Fruit fly (Drosophila melanogaster) whole organism, adult: ENCODE results near the gene CG13784.

Experiments used
- CG11617 ChIP-seq: fragments of 200-800 bp; sonication (Bioruptor generic); optimal IDR thresholded peaks from 2 replicates; lab custom pipeline; 2017; ENCODE audit warnings: mild to moderate bottlenecking, missing biosample characterization, missing genetic modification reagents, missing genetic modification characterization
- CG12768 ChIP-seq: fragments of 200-800 bp; sonication (Bioruptor generic); optimal IDR thresholded peaks from 2 replicates; lab custom pipeline; 2017; ENCODE audit warnings: missing biosample characterization, missing genetic modification characterization, mild to moderate bottlenecking, moderate library complexity, missing genetic modification reagents
- CG14711 ChIP-seq: fragments of 200-800 bp; sonication (Bioruptor generic); optimal IDR thresholded peaks from 2 replicates; lab custom pipeline; 2018; ENCODE audit warnings: missing biosample characterization, mild to moderate bottlenecking, missing genetic modification characterization, moderate library complexity
- CG1620 ChIP-seq: fragments of 200-800 bp; sonication (Bioruptor generic); optimal IDR thresholded peaks from 2 replicates; lab custom pipeline; 2016; ENCODE audit warnings: missing biosample characterization, missing genetic modification characterization
- CG33017 ChIP-seq: fragments of 200-800 bp; sonication (Bioruptor generic); optimal IDR thresholded peaks from 2 replicates; lab custom pipeline; 2018; ENCODE audit warnings: missing biosample characterization, mild to moderate bottlenecking, missing genetic modification characterization, moderate library complexity
- CG5204 ChIP-seq: fragments of 200-800 bp; sonication (Bioruptor generic); optimal IDR thresholded peaks from 2 replicates; lab custom pipeline; 2016; ENCODE audit warnings: missing biosample characterization, missing genetic modification characterization
- CG7045 ChIP-seq: fragments of 200-800 bp; sonication (Bioruptor generic); optimal IDR thresholded peaks from 2 replicates; lab custom pipeline; 2017; ENCODE audit warnings: missing biosample characterization, mild to moderate bottlenecking, missing genetic modification characterization
- CG7101 ChIP-seq: fragments of 200-800 bp; sonication (Bioruptor generic); optimal IDR thresholded peaks from 2 replicates; lab custom pipeline; 2018; ENCODE audit warnings: missing biosample characterization, mild to moderate bottlenecking, missing genetic modification characterization, moderate library complexity
- Clk ChIP-seq: fragments of 200-800 bp; sonication (Bioruptor generic); optimal IDR thresholded peaks from 2 replicates; lab custom pipeline; 2017; ENCODE audit warnings: missing biosample characterization, missing genetic modification characterization
- Crg-1 ChIP-seq: fragments of 200-800 bp; sonication (Bioruptor generic); optimal IDR thresholded peaks from 2 replicates; lab custom pipeline; 2016; ENCODE audit warnings: missing biosample characterization, missing genetic modification characterization
- Hr96 ChIP-seq: fragments of 200-800 bp; sonication (Bioruptor generic); optimal IDR thresholded peaks from 2 replicates; lab custom pipeline; 2016; ENCODE audit warnings: missing biosample characterization, missing genetic modification characterization
- Mnt ChIP-seq: fragments of 200-800 bp; sonication (Bioruptor generic); optimal IDR thresholded peaks from 2 replicates; lab custom pipeline; 2016; ENCODE audit warnings: missing biosample characterization, mild to moderate bottlenecking, missing genetic modification characterization
- bab1 ChIP-seq: fragments of 200-800 bp; sonication (Bioruptor generic); optimal IDR thresholded peaks from 3 replicates; lab custom pipeline; 2019; ENCODE audit warnings: missing biosample characterization, mild to moderate bottlenecking, missing genetic modification characterization, moderate library complexity
- cic ChIP-seq: fragments of 200-800 bp; sonication (Bioruptor generic); optimal IDR thresholded peaks from 2 replicates; lab custom pipeline; 2017; ENCODE audit warnings: missing biosample characterization, mild to moderate bottlenecking, missing genetic modification characterization, moderate library complexity
- cnc ChIP-seq, 2 experiments: fragments of >200 bp; optimal IDR thresholded peaks; 2 replicates each; lab custom pipeline; 2017
- kay ChIP-seq: fragments of 200-800 bp; sonication (Bioruptor generic); peaks from one replicate; lab custom pipeline; 2016; ENCODE audit warnings: missing biosample characterization, missing genetic modification characterization, borderline replicate concordance
- ovo ChIP-seq: fragments of 200-800 bp; sonication (Bioruptor generic); optimal IDR thresholded peaks from 2 replicates; lab custom pipeline; 2016; ENCODE audit warnings: missing biosample characterization, missing genetic modification characterization
- pad ChIP-seq: fragments of 200-800 bp; sonication (Bioruptor generic); optimal IDR thresholded peaks from 3 replicates; lab custom pipeline; 2017; ENCODE audit warnings: missing biosample characterization, missing genetic modification characterization, mild to moderate bottlenecking, moderate library complexity, missing genetic modification reagents
- tj ChIP-seq: fragments of 200-800 bp; sonication (Bioruptor generic); optimal IDR thresholded peaks from 3 replicates; lab custom pipeline; 2017; ENCODE audit warnings: missing biosample characterization, mild to moderate bottlenecking, missing genetic modification characterization, moderate library complexity
- toe ChIP-seq: fragments of 200-800 bp; sonication (Bioruptor generic); optimal IDR thresholded peaks from 2 replicates; lab custom pipeline; 2016; ENCODE audit warnings: missing biosample characterization, missing genetic modification characterization

CG13784 gene

dm6 chr2L:7260251-7260650 lies 40.4 kb upstream of the CG13784 start:
- TF ChIP-seq Hr96 (GFP tag; lab: Kevin White, UChicago): no peak
- TF ChIP-seq kay (GFP tag; lab: Kevin White, UChicago): peak; percentile 72

- TF ChIP-seq CG5204 (no peak), bab1 (no peak), CG7101 (tag; lab: Kevin White, UChicago) (no peak), ovo (GFP tag; lab: Kevin White, UChicago) (no peak), Clk (GFP tag; lab: Kevin White, UChicago) (no peak), tj (GFP tag; lab: Kevin White, UChicago) (no peak), toe (GFP tag; lab: Kevin White, UChicago) (no peak), kay (GFP tag; lab: Kevin White, UChicago) (no peak), CG11617 (GFP tag; lab: Kevin White, UChicago) (no peak), Crg-1 (GFP tag; lab: Kevin White, UChicago) (no peak), cic (GFP tag; lab: Kevin White, UChicago) (no peak), cnc (optimal IDR thresholded peaks at IDR 0.05; lab: Kevin White, UChicago) (no peak), Mnt (GFP tag; lab: Kevin White, UChicago) (no peak), CG1620 (GFP tag; lab: Kevin White, UChicago) (no peak), CG33017 (tag; lab: Kevin White, UChicago) (no peak), Hr96 (GFP tag; lab: Kevin White, UChicago) (no peak), pad (GFP tag; lab: Kevin White, UChicago) (no peak), CG14711 (tag; lab: Kevin White, UChicago) (no peak), CG7045 (GFP tag; lab: Kevin White, UChicago) (no peak), CG12768 (GFP tag; lab: Kevin White, UChicago) (no peak)
Measured at dm6 chr2L:7259500-7259899, 39.7 kb upstream of the CG13784 start.

- TF ChIP-seq Hr96 (GFP tag; lab: Kevin White, UChicago) (peak; percentile 20), CG1620 (GFP tag; lab: Kevin White, UChicago) (peak; percentile 18), CG5204 (no peak), CG11617 (GFP tag; lab: Kevin White, UChicago) (no peak), pad (GFP tag; lab: Kevin White, UChicago) (no peak)
Measured at dm6 chr2L:7258105-7258504, 38.3 kb upstream of the CG13784 start.

- TF ChIP-seq CG5204: no peak
- peak; percentile 28 for TF ChIP-seq kay (GFP tag; lab: Kevin White, UChicago)
Measured at dm6 chr2L:7257212-7257611, 37.4 kb upstream of the CG13784 start, which contains the start of gene CG31909. CG31909 (plus strand) TSS chr2L:7257512.

dm6 chr2L:7256144-7256543 lies 36.3 kb upstream of the CG13784 start:
- TF ChIP-seq CG14711 (tag; lab: Kevin White, UChicago): no peak
- TF ChIP-seq bab1: no peak
- TF ChIP-seq pad (GFP tag; lab: Kevin White, UChicago): no peak
- no peak for TF ChIP-seq kay (GFP tag; lab: Kevin White, UChicago)
- TF ChIP-seq CG7045 (GFP tag; lab: Kevin White, UChicago): no peak
- no peak for TF ChIP-seq Mnt (GFP tag; lab: Kevin White, UChicago)
- no peak for TF ChIP-seq cic (GFP tag; lab: Kevin White, UChicago)
- TF ChIP-seq CG11617 (GFP tag; lab: Kevin White, UChicago): no peak
- no peak for TF ChIP-seq CG5204
- TF ChIP-seq tj (GFP tag; lab: Kevin White, UChicago): no peak
- TF ChIP-seq CG1620 (GFP tag; lab: Kevin White, UChicago): no peak
- TF ChIP-seq Clk (GFP tag; lab: Kevin White, UChicago): no peak
- no peak for TF ChIP-seq Hr96 (GFP tag; lab: Kevin White, UChicago)
- TF ChIP-seq Crg-1 (GFP tag; lab: Kevin White, UChicago): no peak
- no peak for TF ChIP-seq CG33017 (tag; lab: Kevin White, UChicago)
- no peak for TF ChIP-seq toe (GFP tag; lab: Kevin White, UChicago)
- TF ChIP-seq cnc (optimal IDR thresholded peaks at IDR 0.05; lab: Kevin White, UChicago): no peak
- TF ChIP-seq CG7101 (tag; lab: Kevin White, UChicago): no peak
- TF ChIP-seq ovo (GFP tag; lab: Kevin White, UChicago): no peak
- no peak for TF ChIP-seq CG12768 (GFP tag; lab: Kevin White, UChicago)

dm6 chr2L:7254712-7255183 lies 34.9 kb upstream of the CG13784 start:
- TF ChIP-seq pad (GFP tag; lab: Kevin White, UChicago) (no peak), tj (GFP tag; lab: Kevin White, UChicago) (no peak), Mnt (GFP tag; lab: Kevin White, UChicago) (no peak), CG33017 (tag; lab: Kevin White, UChicago) (no peak), CG7101 (tag; lab: Kevin White, UChicago) (no peak), CG5204 (no peak), cnc (optimal IDR thresholded peaks at IDR 0.05; lab: Kevin White, UChicago) (no peak), CG1620 (GFP tag; lab: Kevin White, UChicago) (no peak), Clk (GFP tag; lab: Kevin White, UChicago) (no peak), CG14711 (tag; lab: Kevin White, UChicago) (no peak), kay (GFP tag; lab: Kevin White, UChicago) (no peak), CG7045 (GFP tag; lab: Kevin White, UChicago) (no peak), CG12768 (GFP tag; lab: Kevin White, UChicago) (no peak)
